Worm (Caenorhabditis elegans): ENCODE data around the gene T25E4.2.

ce11 chrII:5607756-5608155, 25.5 kb upstream of the T25E4.2 start, which contains the start of gene C17G10.7:
- no peak for TF ChIP-seq ceh-13 (GFP tag; optimal IDR thresholded peaks at IDR 0.05)
- TF ChIP-seq ceh-36 (tag; optimal IDR thresholded peaks at IDR 0.05) = no peak
- TF ChIP-seq ama-1 (optimal IDR thresholded peaks at IDR 0.05) = no peak
- TF ChIP-seq hnd-1 (tag; optimal IDR thresholded peaks at IDR 0.05) = no peak
- TF ChIP-seq B0310.2 (tag; optimal IDR thresholded peaks at IDR 0.05) = no peak
- TF ChIP-seq tra-4 (tag; optimal IDR thresholded peaks at IDR 0.05) = no peak
- no peak for TF ChIP-seq sea-1 (GFP tag; conservative IDR thresholded peaks at IDR 0.05)
- no peak for TF ChIP-seq tbx-37 (GFP tag; conservative IDR thresholded peaks at IDR 0.05)
- no peak for TF ChIP-seq hmg-4 (GFP tag; optimal IDR thresholded peaks at IDR 0.05)
- TF ChIP-seq ets-7 (tag; optimal IDR thresholded peaks at IDR 0.05) = no peak
- no peak for TF ChIP-seq F13C5.2 (tag; optimal IDR thresholded peaks at IDR 0.05)
- TF ChIP-seq flt-1 (GFP tag; IDR thresholded peaks at IDR 0.05) = no peak
- no peak for TF ChIP-seq hmbx-1 (tag; optimal IDR thresholded peaks at IDR 0.05)
- no peak for TF ChIP-seq aly-1 (tag; optimal IDR thresholded peaks at IDR 0.05)

Data from whole organism, early embryonic.